Worm (Caenorhabditis elegans): ENCODE data around the gene cutl-17.

The cutl-17 gene

ce11 chrIV:9485972-9486371, 28.7 kb upstream of the cutl-17 start, which contains the start of gene sru-2:
sru-2 (plus strand) TSS chrIV:9486272.
- peak; percentile 26 for TF ChIP-seq fkh-8 (tag; optimal IDR thresholded peaks at IDR 0.05)
- TF ChIP-seq nhr-90 (tag; optimal IDR thresholded peaks at IDR 0.05; ENCODE audit: poor library complexity): no peak

DNA sequence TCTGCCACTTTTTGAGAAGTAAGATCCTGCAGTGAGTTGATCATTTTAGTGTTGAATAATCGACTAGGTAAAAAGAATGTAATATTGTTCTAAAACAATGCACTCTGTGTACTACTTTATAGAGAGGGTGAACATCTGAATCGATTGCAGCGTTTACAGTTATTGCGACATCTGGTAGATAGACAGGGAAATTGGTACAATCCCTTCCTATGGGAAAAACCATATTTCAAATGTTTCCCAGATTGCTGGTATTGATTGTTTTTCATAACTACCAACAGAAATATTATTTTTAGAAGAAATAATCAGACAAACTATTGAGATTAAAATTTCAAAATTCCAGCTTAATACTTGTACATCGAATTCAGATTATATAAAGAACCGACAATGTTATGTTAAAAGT, 27.7 kb upstream of the cutl-17 start, which contains the start of gene gadr-2:
Gene gadr-2 (minus strand): TSS at position 101 of the 400 bp plus-strand sequence.
- TF ChIP-seq skn-1 (tag; optimal IDR thresholded peaks at IDR 0.05) (no peak), ceh-63 (GFP tag; optimal IDR thresholded peaks at IDR 0.05) (no peak), snu-23 (GFP tag; optimal IDR thresholded peaks at IDR 0.05) (no peak), C04F5.9 (tag; optimal IDR thresholded peaks at IDR 0.05) (no peak), isw-1 (GFP tag; IDR thresholded peaks at IDR 0.05) (no peak), pqm-1 (tag; optimal IDR thresholded peaks at IDR 0.05) (no peak)

DNA sequence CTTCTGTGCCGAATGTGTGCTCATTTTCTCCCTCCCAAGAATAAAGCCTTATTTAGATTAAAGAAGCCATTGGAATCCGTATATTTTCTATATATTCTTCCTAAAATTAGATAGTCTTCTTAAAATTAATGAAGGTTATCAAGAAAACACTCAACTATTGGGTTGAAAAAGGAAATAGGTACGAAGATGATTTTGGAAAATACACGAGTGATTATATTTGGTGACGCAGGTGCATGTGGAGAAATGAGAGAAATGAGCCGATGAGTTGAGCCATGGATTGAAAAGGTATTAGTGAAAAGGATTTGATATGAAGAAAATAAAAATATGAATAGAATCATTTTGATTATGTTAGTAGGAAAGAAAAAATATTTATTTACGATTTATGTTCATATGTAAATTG, 23.6 kb upstream of the cutl-17 start, which contains the start of gene cng-3:
Gene cng-3 (minus strand): TSS at position 102 of the 400 bp plus-strand sequence.
- TF ChIP-seq dpl-1 (GFP tag; optimal IDR thresholded peaks at IDR 0.05) (no peak), nhr-12 (tag; optimal IDR thresholded peaks at IDR 0.05) (no peak), efl-3 (GFP tag; optimal IDR thresholded peaks at IDR 0.05) (no peak), pax-3 (tag; optimal IDR thresholded peaks at IDR 0.05) (peak; percentile 18), rnt-1 (tag; optimal IDR thresholded peaks at IDR 0.05) (no peak), nhr-84 (tag; optimal IDR thresholded peaks at IDR 0.05) (no peak), dsc-1 (tag; optimal IDR thresholded peaks at IDR 0.05) (peak; percentile 93), zag-1 (tag; optimal IDR thresholded peaks at IDR 0.05) (no peak), pqm-1 (tag; optimal IDR thresholded peaks at IDR 0.05) (no peak), sox-4 (tag; optimal IDR thresholded peaks at IDR 0.05) (no peak), mep-1 (tag; optimal IDR thresholded peaks at IDR 0.05) (no peak), unc-30 (tag; optimal IDR thresholded peaks at IDR 0.05) (no peak), fkh-8 (tag; optimal IDR thresholded peaks at IDR 0.05) (peak; percentile 15)

DNA sequence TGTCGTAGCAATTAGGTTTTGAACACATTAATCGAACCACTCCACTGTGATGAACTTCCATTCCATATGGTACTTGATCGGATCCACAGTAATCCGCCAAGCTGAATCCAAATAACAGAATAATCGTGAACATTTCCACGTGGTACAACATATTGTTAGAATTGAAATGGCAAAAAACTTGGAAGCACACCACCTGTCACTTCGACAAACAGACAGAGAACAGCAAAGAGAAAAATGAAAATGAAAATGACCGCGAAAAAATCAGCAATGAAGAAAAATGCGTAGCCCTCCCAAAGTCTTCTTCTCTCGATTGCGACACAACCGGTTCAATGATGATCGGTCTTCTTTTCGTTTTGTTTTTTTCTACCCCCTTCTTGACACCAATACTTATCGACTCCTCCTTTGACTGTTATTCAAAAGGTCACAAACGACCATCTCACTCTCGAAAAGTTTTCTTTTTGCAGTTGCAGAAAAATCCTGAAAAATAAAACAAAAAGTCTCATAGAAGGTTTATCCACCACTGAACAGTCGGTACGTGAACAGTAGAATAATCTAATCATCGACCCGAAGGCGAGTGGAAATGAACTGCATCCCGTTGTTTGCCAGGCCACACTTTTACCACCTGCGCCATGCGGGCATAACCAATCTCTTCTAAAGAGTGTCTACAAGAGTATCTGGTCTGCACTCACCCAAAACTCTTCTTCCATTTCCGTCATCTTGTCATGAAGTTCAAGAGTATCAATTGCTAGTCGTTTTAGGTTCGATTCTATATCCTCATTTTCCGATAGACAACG, 20.0 kb upstream of the cutl-17 start, which contains the start of gene wrt-3:
Gene wrt-3 (minus strand): TSS at position 322 of the 794 bp plus-strand sequence.
- no peak for TF ChIP-seq nhr-12 (tag; optimal IDR thresholded peaks at IDR 0.05)
- no peak for TF ChIP-seq lin-35 (GFP tag; optimal IDR thresholded peaks at IDR 0.05)
- TF ChIP-seq nhr-20 (tag; optimal IDR thresholded peaks at IDR 0.05): peak; percentile 24
- TF ChIP-seq lir-3 (tag; optimal IDR thresholded peaks at IDR 0.05; ENCODE audit: poor library complexity): peak; percentile 16
- no peak for TF ChIP-seq unc-130 (tag; optimal IDR thresholded peaks at IDR 0.05)
- TF ChIP-seq C16A3.4 (tag; optimal IDR thresholded peaks at IDR 0.05): peak; percentile 49
- TF ChIP-seq nhr-11 (tag; optimal IDR thresholded peaks at IDR 0.05): no peak
- TF ChIP-seq nhr-90 (tag; optimal IDR thresholded peaks at IDR 0.05; ENCODE audit: poor library complexity): peak; percentile 68
- TF ChIP-seq dpl-1 (GFP tag; optimal IDR thresholded peaks at IDR 0.05): peak in 1 of 3 experiments; percentile 29
- TF ChIP-seq unc-98 (GFP tag; IDR thresholded peaks at IDR 0.05): no peak
- TF ChIP-seq sox-4 (tag; optimal IDR thresholded peaks at IDR 0.05): peak; percentile 40
- TF ChIP-seq Y116A8C.19 (tag; optimal IDR thresholded peaks at IDR 0.05; ENCODE audit: borderline replicate concordance): no peak
- TF ChIP-seq nhr-71 (tag; optimal IDR thresholded peaks at IDR 0.05): peak; percentile 57
- peak; percentile 9 for TF ChIP-seq fkh-8 (tag; optimal IDR thresholded peaks at IDR 0.05)
- no peak for TF ChIP-seq hlh-4 (tag; optimal IDR thresholded peaks at IDR 0.05)
- TF ChIP-seq elt-2 (tag; optimal IDR thresholded peaks at IDR 0.05): peak; percentile 14
- no peak for TF ChIP-seq fos-1 (tag; optimal IDR thresholded peaks at IDR 0.05)
- TF ChIP-seq lin-15B (tag; optimal IDR thresholded peaks at IDR 0.05): no peak
- no peak for TF ChIP-seq hlh-17 (GFP tag; optimal IDR thresholded peaks at IDR 0.05; ENCODE audit: borderline replicate concordance)
- TF ChIP-seq F16B12.6 (tag; optimal IDR thresholded peaks at IDR 0.05): no peak
- no peak for TF ChIP-seq pax-3 (tag; optimal IDR thresholded peaks at IDR 0.05)
- peak; percentile 57 for TF ChIP-seq snpc-4 (tag; optimal IDR thresholded peaks at IDR 0.05)
- TF ChIP-seq zag-1 (tag; optimal IDR thresholded peaks at IDR 0.05): no peak
- TF ChIP-seq blmp-1 (tag; optimal IDR thresholded peaks at IDR 0.05): peak; percentile 89
- peak; percentile 67 for TF ChIP-seq mep-1 (tag; optimal IDR thresholded peaks at IDR 0.05)
- no peak for TF ChIP-seq skn-1 (tag; optimal IDR thresholded peaks at IDR 0.05)
- TF ChIP-seq aha-1 (tag; optimal IDR thresholded peaks at IDR 0.05): no peak
- TF ChIP-seq ceh-88 (GFP tag; IDR thresholded peaks at IDR 0.05): no peak
- TF ChIP-seq rnt-1 (tag; optimal IDR thresholded peaks at IDR 0.05): peak; percentile 44
- TF ChIP-seq lsy-2 (tag; optimal IDR thresholded peaks at IDR 0.05): peak in 1 of 2 experiments; percentile 40
- no peak for TF ChIP-seq unc-30 (tag; optimal IDR thresholded peaks at IDR 0.05)
- peak; percentile 41 for TF ChIP-seq grh-1 (GFP tag; IDR thresholded peaks at IDR 0.05)
- TF ChIP-seq jun-1 (tag; optimal IDR thresholded peaks at IDR 0.05): no peak
- peak; percentile 44 for TF ChIP-seq xbp-1 (tag; optimal IDR thresholded peaks at IDR 0.05)
- no peak for TF ChIP-seq hpl-2 (GFP tag; optimal IDR thresholded peaks at IDR 0.05)

All from whole organism, L1 larva.